Worm (Caenorhabditis elegans) whole organism, L4/young adult: ENCODE measurements around the gene fbxa-31.

ENCODE experiments used
- W03F9.2 ChIP-seq: fragments of 150-350 bp; optimal IDR thresholded peaks from 2 replicates; lab custom pipeline; 2014; ENCODE audit warnings: missing biosample characterization, missing genetic modification characterization
- dao-5 ChIP-seq: sonication (generic microtip); optimal IDR thresholded peaks from 2 replicates; lab custom pipeline; 2016; ENCODE audit warnings: missing genotype, missing genetic modification characterization, moderate library complexity, missing compliant biosample characterization
- him-1 ChIP-seq: sonication (generic microtip); optimal IDR thresholded peaks from 2 replicates; lab custom pipeline; 2016; ENCODE audit warnings: missing genotype, missing genetic modification reagents, missing genetic modification characterization, missing compliant biosample characterization

- TF ChIP-seq W03F9.2 (no peak), him-1 (tag; lab: Kevin White, UChicago) (no peak), dao-5 (tag; lab: Kevin White, UChicago) (no peak)
Observed at ce11 chrIII:1271378-1271926, at the start of gene fbxa-31.
